Worm (Caenorhabditis elegans): Measurements from ENCODE around the gene pid-1.

Gene pid-1

DNA sequence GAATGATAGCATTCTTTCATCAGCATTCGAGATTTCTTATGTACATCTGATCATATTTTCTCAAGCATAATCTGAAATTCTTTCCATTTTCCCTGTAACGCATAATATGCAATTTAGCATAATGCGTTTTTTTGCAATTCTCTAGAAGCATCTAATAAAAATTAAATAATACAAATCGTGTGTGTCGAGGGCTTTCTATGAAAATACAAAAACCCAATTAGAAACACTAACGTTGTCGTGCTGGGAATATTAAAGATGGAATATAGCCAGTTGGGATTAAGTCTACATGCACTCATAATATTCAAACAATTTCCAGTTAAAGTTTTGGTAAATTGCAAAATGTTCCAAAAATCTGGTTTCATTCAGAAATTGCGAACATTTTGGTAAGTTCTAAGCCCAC is 5.8 kb downstream of the pid-1 start, which contains the start of gene F18A1.1:
Gene F18A1.1 (plus strand): TSS at position 301 of the 400 bp plus-strand sequence.
- TF ChIP-seq med-1 (GFP tag; optimal IDR thresholded peaks at IDR 0.05; ENCODE audit: insufficient read depth) (no peak), cog-1 (tag; optimal IDR thresholded peaks at IDR 0.05) (no peak), ref-1 (GFP tag; conservative IDR thresholded peaks at IDR 0.05) (no peak), tab-1 (GFP tag; IDR thresholded peaks at IDR 0.05) (no peak), ztf-23 (GFP tag; IDR thresholded peaks at IDR 0.05) (no peak), T22C8.4 (GFP tag; IDR thresholded peaks at IDR 0.05) (no peak), flt-1 (GFP tag; IDR thresholded peaks at IDR 0.05) (no peak), klf-2 (GFP tag; conservative IDR thresholded peaks at IDR 0.05) (no peak), ztf-29 (GFP tag; IDR thresholded peaks at IDR 0.05) (no peak)

DNA sequence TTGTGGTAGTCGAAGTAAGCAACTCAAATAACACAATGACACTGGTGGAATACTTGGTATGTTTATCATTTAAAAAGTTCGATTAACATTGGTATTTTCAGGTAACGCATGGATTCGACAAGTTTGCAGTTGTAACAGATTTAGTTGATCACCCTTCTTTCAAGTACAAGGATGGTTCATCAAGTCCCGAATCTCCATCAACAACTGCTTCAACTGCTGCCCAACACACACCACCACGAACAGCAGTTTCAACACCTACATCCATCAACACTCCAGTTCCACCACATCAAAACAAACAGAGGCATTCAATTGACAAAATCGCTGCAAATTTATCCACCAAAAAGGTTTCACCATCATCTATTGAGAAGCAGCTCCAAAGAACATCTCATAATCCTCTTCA is 7.9 kb downstream of the pid-1 start:
- TF ChIP-seq ztf-23 (GFP tag; IDR thresholded peaks at IDR 0.05) = no peak
- TF ChIP-seq flt-1 (GFP tag; IDR thresholded peaks at IDR 0.05) = no peak
- no peak for TF ChIP-seq ztf-29 (GFP tag; IDR thresholded peaks at IDR 0.05)
- TF ChIP-seq T22C8.4 (GFP tag; IDR thresholded peaks at IDR 0.05) = no peak
- no peak for TF ChIP-seq tab-1 (GFP tag; IDR thresholded peaks at IDR 0.05)
- TF ChIP-seq klf-2 (GFP tag; conservative IDR thresholded peaks at IDR 0.05) = no peak
- TF ChIP-seq med-1 (GFP tag; optimal IDR thresholded peaks at IDR 0.05; ENCODE audit: insufficient read depth) = no peak

DNA sequence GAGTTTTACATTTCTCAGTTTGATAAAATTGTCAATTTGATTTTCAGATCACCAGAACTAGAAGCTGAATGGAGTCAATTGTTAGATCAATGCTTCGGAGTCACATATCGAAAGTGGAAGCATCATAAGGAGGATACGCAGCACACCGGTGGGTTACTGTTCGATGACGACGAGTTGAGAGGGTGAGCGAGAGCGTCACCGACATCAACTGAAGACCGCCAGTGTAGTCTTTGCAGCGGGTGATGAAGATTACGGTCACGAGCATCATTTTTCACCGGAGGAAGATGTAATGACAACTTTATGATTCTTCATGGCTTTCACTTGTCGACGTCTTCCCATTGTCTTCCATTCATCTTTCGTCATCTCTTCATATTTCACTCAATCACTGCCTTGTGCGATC is 8.5 kb downstream of the pid-1 start, which contains the start of gene lin-26:
Gene lin-26 (plus strand): TSS at position 301 of the 400 bp plus-strand sequence.
- no peak for TF ChIP-seq tab-1 (GFP tag; IDR thresholded peaks at IDR 0.05)
- TF ChIP-seq ztf-29 (GFP tag; IDR thresholded peaks at IDR 0.05) = no peak
- no peak for TF ChIP-seq ref-1 (GFP tag; conservative IDR thresholded peaks at IDR 0.05)
- no peak for TF ChIP-seq flt-1 (GFP tag; IDR thresholded peaks at IDR 0.05)
- no peak for TF ChIP-seq T22C8.4 (GFP tag; IDR thresholded peaks at IDR 0.05)
- TF ChIP-seq cog-1 (tag; optimal IDR thresholded peaks at IDR 0.05) = no peak

DNA sequence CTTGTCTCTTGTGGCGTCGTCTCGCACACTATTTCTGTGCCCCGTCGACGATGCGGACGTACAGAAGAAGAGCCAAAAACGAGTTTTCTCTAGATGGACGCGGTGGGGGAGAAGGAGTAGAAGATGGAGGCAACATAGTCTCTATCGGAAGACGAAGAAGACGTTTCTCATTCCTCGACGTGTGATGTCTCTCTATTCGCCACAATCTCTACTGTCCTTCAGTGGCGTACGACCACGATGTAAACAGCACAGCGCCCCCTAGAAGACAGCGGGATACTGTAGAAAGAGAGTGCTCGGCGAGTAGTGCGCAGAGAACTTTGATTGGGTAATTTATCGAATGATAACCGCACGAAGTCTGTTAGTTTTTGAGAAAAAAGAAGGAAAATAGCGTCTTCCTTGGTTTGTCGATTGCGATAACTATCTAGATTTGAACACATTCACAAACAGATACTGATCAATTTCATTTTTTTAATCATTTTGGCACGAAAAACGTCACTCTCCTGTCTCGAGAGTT is 10.8 kb downstream of the pid-1 start:
- TF ChIP-seq flt-1 (GFP tag; IDR thresholded peaks at IDR 0.05) (no peak), klf-2 (GFP tag; conservative IDR thresholded peaks at IDR 0.05) (no peak), ref-1 (GFP tag; conservative IDR thresholded peaks at IDR 0.05) (no peak), ztf-29 (GFP tag; IDR thresholded peaks at IDR 0.05) (no peak), ztf-23 (GFP tag; IDR thresholded peaks at IDR 0.05) (no peak), cog-1 (tag; optimal IDR thresholded peaks at IDR 0.05) (no peak), T22C8.4 (GFP tag; IDR thresholded peaks at IDR 0.05) (no peak), tab-1 (GFP tag; IDR thresholded peaks at IDR 0.05) (no peak), med-1 (GFP tag; optimal IDR thresholded peaks at IDR 0.05; ENCODE audit: insufficient read depth) (no peak)

DNA sequence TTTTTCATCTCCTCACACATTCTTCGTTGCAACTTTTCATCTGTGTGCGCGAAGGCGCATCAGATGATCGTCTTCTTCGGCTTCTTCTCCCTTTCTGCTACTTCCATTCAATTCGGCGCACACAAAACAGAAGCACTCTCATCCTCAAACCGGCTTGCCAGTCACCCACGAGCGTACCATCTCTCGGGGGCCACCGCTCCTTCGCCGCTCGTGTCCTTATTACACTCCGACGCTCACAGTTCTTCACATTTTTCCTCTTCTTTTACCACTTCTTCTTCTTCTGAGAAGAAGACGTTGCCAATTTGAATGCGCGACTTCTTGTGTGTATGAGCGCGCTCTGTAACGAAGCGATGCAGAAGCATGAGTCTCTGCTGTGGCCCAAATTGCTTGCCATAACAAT is 11.8 kb downstream of the pid-1 start:
- TF ChIP-seq tab-1 (GFP tag; IDR thresholded peaks at IDR 0.05) (no peak), ztf-23 (GFP tag; IDR thresholded peaks at IDR 0.05) (no peak), T22C8.4 (GFP tag; IDR thresholded peaks at IDR 0.05) (no peak), flt-1 (GFP tag; IDR thresholded peaks at IDR 0.05) (no peak), cog-1 (tag; optimal IDR thresholded peaks at IDR 0.05) (no peak), ztf-29 (GFP tag; IDR thresholded peaks at IDR 0.05) (no peak), klf-2 (GFP tag; conservative IDR thresholded peaks at IDR 0.05) (no peak), med-1 (GFP tag; optimal IDR thresholded peaks at IDR 0.05; ENCODE audit: insufficient read depth) (no peak), ref-1 (GFP tag; conservative IDR thresholded peaks at IDR 0.05) (no peak)

DNA sequence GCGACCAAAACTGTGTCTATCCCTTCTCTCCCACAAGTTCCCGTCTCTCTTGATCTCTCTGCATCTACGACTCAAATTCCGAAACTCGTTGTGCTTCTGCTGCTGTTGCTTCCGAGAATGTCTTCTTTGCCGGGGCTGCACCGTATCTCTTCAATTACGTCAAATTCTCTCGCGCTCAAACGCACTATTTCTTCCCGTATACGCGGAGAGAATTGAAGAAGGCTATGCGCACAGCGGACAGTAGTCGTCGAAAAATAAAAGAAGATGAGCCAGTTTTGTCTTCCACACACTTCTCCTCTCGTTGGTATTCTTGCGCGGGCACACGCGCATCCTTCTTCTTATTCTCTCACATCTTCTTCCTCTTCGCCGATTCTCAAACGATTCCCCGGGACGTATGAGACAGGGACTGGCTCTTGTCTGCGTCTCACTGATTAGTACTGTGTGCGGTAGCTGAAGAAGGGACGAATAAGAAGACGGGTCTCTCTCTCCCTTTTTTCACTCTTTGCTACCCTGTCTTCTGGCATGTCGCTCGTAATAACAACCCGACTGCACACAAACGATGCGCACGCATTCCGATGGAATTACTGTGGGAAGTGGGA is 13.9 kb downstream of the pid-1 start:
- TF ChIP-seq cog-1 (tag; optimal IDR thresholded peaks at IDR 0.05) (peak; percentile 24), ref-1 (GFP tag; conservative IDR thresholded peaks at IDR 0.05) (0 out of 2 replicates have a peak, but pooled peaks have one; percentile 7), klf-2 (GFP tag; conservative IDR thresholded peaks at IDR 0.05) (no peak)

DNA sequence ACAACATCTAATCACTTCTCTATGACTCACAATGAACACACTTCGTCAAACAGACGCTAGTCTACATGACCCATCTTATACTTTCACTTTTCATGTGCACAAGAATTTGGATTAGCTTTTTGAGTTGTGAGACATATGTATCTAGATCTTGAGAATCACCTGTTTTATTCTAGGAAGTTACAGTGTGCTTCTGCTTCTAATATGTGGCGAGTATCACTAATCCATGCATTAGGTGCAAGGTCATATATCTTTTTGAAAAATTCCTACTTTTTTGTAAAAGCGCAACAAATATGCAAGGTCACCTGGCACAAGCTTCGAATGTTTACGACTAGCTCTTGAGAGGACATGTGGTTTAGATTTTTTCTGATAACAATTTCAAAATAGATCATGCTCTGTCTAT is 14.6 kb downstream of the pid-1 start:
- no peak for TF ChIP-seq flt-1 (GFP tag; IDR thresholded peaks at IDR 0.05)
- TF ChIP-seq tab-1 (GFP tag; IDR thresholded peaks at IDR 0.05) = no peak
- no peak for TF ChIP-seq cog-1 (tag; optimal IDR thresholded peaks at IDR 0.05)
- TF ChIP-seq klf-2 (GFP tag; conservative IDR thresholded peaks at IDR 0.05) = no peak
- TF ChIP-seq ref-1 (GFP tag; conservative IDR thresholded peaks at IDR 0.05) = no peak
- TF ChIP-seq med-1 (GFP tag; optimal IDR thresholded peaks at IDR 0.05; ENCODE audit: insufficient read depth) = no peak
- TF ChIP-seq ztf-29 (GFP tag; IDR thresholded peaks at IDR 0.05) = no peak
- no peak for TF ChIP-seq T22C8.4 (GFP tag; IDR thresholded peaks at IDR 0.05)
- no peak for TF ChIP-seq ztf-23 (GFP tag; IDR thresholded peaks at IDR 0.05)

DNA sequence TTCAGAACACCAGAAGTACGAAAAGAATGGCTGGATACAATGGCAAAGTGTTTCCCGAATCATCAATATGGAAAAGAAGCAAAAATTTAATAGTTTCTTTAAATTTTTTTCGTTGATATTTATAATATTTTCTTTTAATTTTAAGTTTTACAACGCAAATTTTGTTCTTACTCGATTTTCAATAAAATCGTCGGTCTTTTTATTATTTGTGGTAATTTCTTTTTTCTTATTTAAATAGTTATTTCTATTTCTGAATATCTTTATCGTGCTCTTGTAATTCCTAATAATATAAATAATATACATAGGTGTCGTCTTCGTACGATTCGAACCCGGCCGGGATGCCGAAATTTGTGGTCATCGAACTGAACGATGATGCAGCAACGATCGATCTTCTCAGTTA is 18.7 kb downstream of the pid-1 start, which contains the start of gene lir-1:
Gene lir-1 (plus strand): TSS at position 301 of the 400 bp plus-strand sequence.
- TF ChIP-seq ref-1 (GFP tag; conservative IDR thresholded peaks at IDR 0.05) = no peak
- no peak for TF ChIP-seq ztf-29 (GFP tag; IDR thresholded peaks at IDR 0.05)
- TF ChIP-seq ztf-23 (GFP tag; IDR thresholded peaks at IDR 0.05) = no peak
- no peak for TF ChIP-seq klf-2 (GFP tag; conservative IDR thresholded peaks at IDR 0.05)
- no peak for TF ChIP-seq tab-1 (GFP tag; IDR thresholded peaks at IDR 0.05)
- no peak for TF ChIP-seq med-1 (GFP tag; optimal IDR thresholded peaks at IDR 0.05; ENCODE audit: insufficient read depth)
- no peak for TF ChIP-seq T22C8.4 (GFP tag; IDR thresholded peaks at IDR 0.05)
- TF ChIP-seq flt-1 (GFP tag; IDR thresholded peaks at IDR 0.05) = no peak
- no peak for TF ChIP-seq cog-1 (tag; optimal IDR thresholded peaks at IDR 0.05)

DNA sequence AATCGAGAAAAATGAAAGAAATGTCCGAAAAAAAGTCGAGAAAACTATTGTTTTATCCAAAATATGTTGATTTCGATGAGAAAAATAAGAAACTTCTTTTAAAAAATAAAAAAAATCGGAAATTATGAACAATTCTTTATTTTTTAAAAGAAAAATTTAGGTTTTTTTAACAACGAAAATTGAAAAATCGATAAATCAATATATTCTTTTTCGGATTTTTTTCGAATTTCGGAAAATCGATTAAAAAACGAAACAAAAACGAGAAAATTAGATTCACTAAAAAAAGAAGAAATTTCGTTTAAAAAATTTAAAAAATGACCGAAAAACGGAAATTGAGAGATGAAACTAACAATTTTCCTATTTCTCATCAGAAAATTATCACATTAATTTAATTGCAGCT is 20.3 kb downstream of the pid-1 start:
- TF ChIP-seq med-1 (GFP tag; optimal IDR thresholded peaks at IDR 0.05; ENCODE audit: insufficient read depth) (no peak), T22C8.4 (GFP tag; IDR thresholded peaks at IDR 0.05) (no peak), ztf-23 (GFP tag; IDR thresholded peaks at IDR 0.05) (no peak), klf-2 (GFP tag; conservative IDR thresholded peaks at IDR 0.05) (no peak), cog-1 (tag; optimal IDR thresholded peaks at IDR 0.05) (no peak), flt-1 (GFP tag; IDR thresholded peaks at IDR 0.05) (no peak), ref-1 (GFP tag; conservative IDR thresholded peaks at IDR 0.05) (no peak), tab-1 (GFP tag; IDR thresholded peaks at IDR 0.05) (no peak), ztf-29 (GFP tag; IDR thresholded peaks at IDR 0.05) (no peak)

DNA sequence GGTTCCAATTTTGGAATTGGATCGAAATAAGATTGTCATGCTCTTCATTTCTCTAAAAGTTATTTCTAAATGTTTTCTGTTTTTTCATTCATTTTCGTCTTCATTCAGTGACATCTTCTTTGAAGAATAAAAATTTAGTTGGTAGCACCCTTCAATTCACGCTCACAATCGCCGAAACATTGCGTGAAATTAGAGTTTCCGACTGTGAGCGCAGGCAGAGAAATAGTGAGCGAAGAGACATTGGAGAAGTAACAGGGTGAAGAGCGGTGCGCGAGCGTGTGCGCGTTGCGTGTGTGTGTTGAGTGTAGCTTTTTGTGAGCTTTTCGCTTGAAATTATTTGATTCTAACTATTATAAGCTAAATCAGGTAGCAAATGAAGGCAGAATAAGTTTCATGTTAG is 20.9 kb downstream of the pid-1 start:
- TF ChIP-seq med-1 (GFP tag; optimal IDR thresholded peaks at IDR 0.05; ENCODE audit: insufficient read depth) (no peak), flt-1 (GFP tag; IDR thresholded peaks at IDR 0.05) (peak; percentile 54; the same call in 1 of the 2 replicates), ref-1 (GFP tag; conservative IDR thresholded peaks at IDR 0.05) (no peak), tab-1 (GFP tag; IDR thresholded peaks at IDR 0.05) (0 out of 2 replicates have a peak, but pooled peaks have one; percentile 46)

Measured in whole organism, midembryonic.